Worm (Caenorhabditis elegans) whole organism, mixed stage, embryonic: Measurements from ENCODE around the gene H19J13.2.
A peak's percentile ranks its signal among the peaks of the same experiment; 100 is the strongest.

ENCODE experiments used
- M03D4.4 ChIP-seq: sonication (generic microtip); optimal IDR thresholded peaks from 2 replicates; lab custom pipeline; 2017; ENCODE audit warnings: mild to moderate bottlenecking, missing genetic modification characterization, missing compliant biosample characterization
- bed-3 ChIP-seq: fragments of 200-800 bp; sonication (Bioruptor generic); optimal IDR thresholded peaks from 3 replicates; lab custom pipeline; 2018; ENCODE audit warnings: mild to moderate bottlenecking, missing genetic modification characterization, moderate library complexity, missing compliant biosample characterization
- blmp-1 ChIP-seq: fragments of 150-350 bp; optimal IDR thresholded peaks from 2 replicates; lab custom pipeline; 2014; ENCODE audit warnings: missing biosample characterization, missing genetic modification characterization
- ceh-39 ChIP-seq: fragments of 150-350 bp; optimal IDR thresholded peaks from 2 replicates; lab custom pipeline; 2014; ENCODE audit warnings: missing biosample characterization, missing genetic modification characterization
- ceh-43 ChIP-seq: fragments of 200-800 bp; sonication (Bioruptor generic); optimal IDR thresholded peaks from 2 replicates; lab custom pipeline; 2018; ENCODE audit warnings: mild to moderate bottlenecking, missing genetic modification characterization, moderate library complexity, missing compliant biosample characterization
- ceh-83 ChIP-seq: fragments of 200-800 bp; sonication (Bioruptor generic); optimal IDR thresholded peaks from 2 replicates; lab custom pipeline; 2018; ENCODE audit warnings: mild to moderate bottlenecking, missing genetic modification characterization, missing compliant biosample characterization
- ces-1 ChIP-seq: fragments of 150-350 bp; optimal IDR thresholded peaks from 2 replicates; lab custom pipeline; 2014; ENCODE audit warnings: missing biosample characterization, missing genetic modification reagents, missing genetic modification characterization
- cnd-1 ChIP-seq: fragments of 200-800 bp; sonication (Bioruptor generic); optimal IDR thresholded peaks from 2 replicates; lab custom pipeline; 2018; ENCODE audit warnings: mild to moderate bottlenecking, missing genetic modification characterization, missing compliant biosample characterization
- drap-1 ChIP-seq: fragments of 200-800 bp; sonication (Bioruptor generic); optimal IDR thresholded peaks from 3 replicates; lab custom pipeline; 2018; ENCODE audit warnings: mild to moderate bottlenecking, missing genetic modification characterization, missing compliant biosample characterization
- elt-1 ChIP-seq: sonication (generic microtip); optimal IDR thresholded peaks from 2 replicates; lab custom pipeline; 2017; ENCODE audit warnings: missing genetic modification characterization, mild to moderate bottlenecking, missing compliant biosample characterization, antibody characterized with exemption, moderate library complexity, borderline replicate concordance; ENCODE audit not compliant: insufficient read depth
- elt-3 ChIP-seq: fragments of 150-350 bp; optimal IDR thresholded peaks from 2 replicates; lab custom pipeline; 2014; ENCODE audit warnings: missing biosample characterization, missing genetic modification characterization
- flh-1 ChIP-seq: fragments of 200-800 bp; sonication (Bioruptor generic); optimal IDR thresholded peaks from 2 replicates; lab custom pipeline; 2018; ENCODE audit warnings: mild to moderate bottlenecking, missing genetic modification characterization, moderate library complexity, missing compliant biosample characterization
- ham-2 ChIP-seq: fragments of 200-800 bp; sonication (Bioruptor generic); optimal IDR thresholded peaks from 2 replicates; lab custom pipeline; 2018; ENCODE audit warnings: mild to moderate bottlenecking, missing genetic modification characterization, missing compliant biosample characterization
- hlh-1 ChIP-seq: fragments of 150-350 bp; optimal IDR thresholded peaks from 2 replicates; lab custom pipeline; 2014; ENCODE audit warnings: missing biosample characterization, missing genetic modification reagents, missing genetic modification characterization
- lin-13 ChIP-seq: fragments of 150-350 bp; optimal IDR thresholded peaks from 2 replicates; lab custom pipeline; 2014; ENCODE audit warnings: missing biosample characterization, missing genetic modification characterization
- lin-32 ChIP-seq: fragments of 200-800 bp; sonication (Bioruptor generic); optimal IDR thresholded peaks from 2 replicates; lab custom pipeline; 2018; ENCODE audit warnings: mild to moderate bottlenecking, missing genetic modification characterization, missing compliant biosample characterization
- lsy-2 ChIP-seq: fragments of 150-350 bp; optimal IDR thresholded peaks from 2 replicates; lab custom pipeline; 2014; ENCODE audit warnings: missing biosample characterization, missing genetic modification characterization
- mab-5 ChIP-seq: fragments of 150-350 bp; optimal IDR thresholded peaks from 2 replicates; lab custom pipeline; 2014; ENCODE audit warnings: missing biosample characterization, missing genetic modification characterization
- mls-2 ChIP-seq: sonication (generic microtip); optimal IDR thresholded peaks from 2 replicates; lab custom pipeline; 2016; ENCODE audit warnings: mild to moderate bottlenecking, missing genetic modification characterization, moderate library complexity, missing compliant biosample characterization
- nhr-12 ChIP-seq: fragments of 150-350 bp; optimal IDR thresholded peaks from 2 replicates; lab custom pipeline; 2014; ENCODE audit warnings: missing biosample characterization, missing genetic modification characterization
- nhr-2 ChIP-seq: fragments of 150-350 bp; optimal IDR thresholded peaks from 2 replicates; lab custom pipeline; 2014; ENCODE audit warnings: missing biosample characterization, missing genetic modification characterization
- nhr-28 ChIP-seq: fragments of 150-350 bp; optimal IDR thresholded peaks from 2 replicates; lab custom pipeline; 2014; ENCODE audit warnings: missing biosample characterization, missing genetic modification characterization
- nhr-76 ChIP-seq: sonication (generic microtip); optimal IDR thresholded peaks from 2 replicates; lab custom pipeline; 2017; ENCODE audit warnings: missing biosample characterization, missing genetic modification characterization
- pha-4 ChIP-seq: fragments of 150-350 bp; optimal IDR thresholded peaks from 2 replicates; lab custom pipeline; 2018; ENCODE audit warnings: missing biosample characterization, missing genetic modification reagents, missing genetic modification characterization
- snpc-4 ChIP-seq: fragments of 150-350 bp; optimal IDR thresholded peaks from 2 replicates; lab custom pipeline; 2014; ENCODE audit warnings: missing biosample characterization, missing genetic modification characterization
- sptf-1 ChIP-seq: sonication (generic microtip); optimal IDR thresholded peaks from 2 replicates; lab custom pipeline; 2017; ENCODE audit warnings: mild to moderate bottlenecking, missing genetic modification characterization, moderate library complexity, missing compliant biosample characterization
- tbx-8 ChIP-seq: fragments of 200-800 bp; sonication (Bioruptor generic); optimal IDR thresholded peaks from 2 replicates; lab custom pipeline; 2018; ENCODE audit warnings: mild to moderate bottlenecking, missing genetic modification characterization, moderate library complexity, missing compliant biosample characterization
- unc-120 ChIP-seq: sonication (generic microtip); optimal IDR thresholded peaks from 2 replicates; lab custom pipeline; 2017; ENCODE audit warnings: missing genetic modification characterization, missing compliant biosample characterization; ENCODE audit not compliant: poor library complexity, severe bottlenecking
- unc-62 ChIP-seq: fragments of 150-350 bp; optimal IDR thresholded peaks from 2 replicates; lab custom pipeline; 2014; ENCODE audit warnings: missing biosample characterization, missing genetic modification reagents, missing genetic modification characterization
- zip-8 ChIP-seq: fragments of 150-350 bp; optimal IDR thresholded peaks from 2 replicates; lab custom pipeline; 2014; ENCODE audit warnings: missing biosample characterization, missing genetic modification characterization
- ztf-11 ChIP-seq: fragments of 150-350 bp; optimal IDR thresholded peaks from 2 replicates; lab custom pipeline; 2014; ENCODE audit warnings: missing biosample characterization, missing genetic modification characterization

The H19J13.2 gene

ce11 chrX:12270841-12271240 lies 2.9 kb downstream of the H19J13.2 start, which contains the start of gene otpl-8:
otpl-8 (minus strand) TSS chrX:12270941.
- TF ChIP-seq M03D4.4 (tag; lab: Kevin White, UChicago) (no peak), flh-1 (GFP tag; lab: Kevin White, UChicago) (no peak), hlh-1 (tag; lab: Kevin White, UChicago) (no peak), nhr-12 (tag; lab: Kevin White, UChicago) (no peak), mls-2 (tag; lab: Kevin White, UChicago) (no peak), ces-1 (no peak), lsy-2 (tag; lab: Kevin White, UChicago) (no peak), zip-8 (no peak), sptf-1 (no peak), pha-4 (tag; lab: Kevin White, UChicago) (no peak), ztf-11 (tag; lab: Kevin White, UChicago) (no peak), unc-62 (GFP tag; lab: Kevin White, UChicago) (no peak), drap-1 (GFP tag; lab: Kevin White, UChicago) (no peak), nhr-76 (tag; lab: Kevin White, UChicago) (no peak), tbx-8 (no peak), lin-13 (no peak), ceh-83 (GFP tag; lab: Kevin White, UChicago) (no peak), ham-2 (GFP tag; lab: Kevin White, UChicago) (no peak), elt-3 (tag; lab: Kevin White, UChicago) (no peak)
- TF ChIP-seq, all 35 proteins: peak for 0

- TF ChIP-seq cnd-1 (tag; lab: Kevin White, UChicago) (no peak), tbx-8 (no peak), elt-3 (tag; lab: Kevin White, UChicago) (no peak), ceh-39 (tag; lab: Kevin White, UChicago) (no peak), zip-8 (no peak), snpc-4 (tag; lab: Kevin White, UChicago) (no peak), drap-1 (GFP tag; lab: Kevin White, UChicago) (no peak), blmp-1 (tag; lab: Kevin White, UChicago) (no peak)
Observed at ce11 chrX:12260381-12260931, 13.3 kb downstream of the H19J13.2 start, which contains the start of gene E01G6.1. E01G6.1 (plus strand) TSS chrX:12260881.

- TF ChIP-seq ztf-11 (tag; lab: Kevin White, UChicago) (no peak), unc-120 (tag; lab: Kevin White, UChicago) (no peak), nhr-28 (tag; lab: Kevin White, UChicago) (no peak), M03D4.4 (tag; lab: Kevin White, UChicago) (no peak), tbx-8 (no peak), lin-13 (no peak), hlh-1 (tag; lab: Kevin White, UChicago) (no peak), nhr-2 (no peak), ham-2 (GFP tag; lab: Kevin White, UChicago) (no peak), nhr-12 (tag; lab: Kevin White, UChicago) (no peak), ceh-43 (no peak), mab-5 (tag; lab: Kevin White, UChicago) (no peak), pha-4 (tag; lab: Kevin White, UChicago) (no peak), nhr-76 (tag; lab: Kevin White, UChicago) (no peak), elt-3 (tag; lab: Kevin White, UChicago) (no peak), ceh-83 (GFP tag; lab: Kevin White, UChicago) (no peak), snpc-4 (tag; lab: Kevin White, UChicago) (no peak), lin-32 (GFP tag; lab: Kevin White, UChicago) (no peak), ceh-39 (tag; lab: Kevin White, UChicago) (no peak)
Observed at ce11 chrX:12256594-12257048, 17.1 kb downstream of the H19J13.2 start, which contains the start of gene E01G6.2. E01G6.2 (plus strand) TSS chrX:12256644.

ce11 chrX:12252189-12252588 lies 21.6 kb downstream of the H19J13.2 start:
- no peak for TF ChIP-seq elt-1 (tag; lab: Kevin White, UChicago)
- TF ChIP-seq ces-1, result peak; percentile 80

ce11 chrX:12248140-12248539 lies 25.6 kb downstream of the H19J13.2 start:
- TF ChIP-seq nhr-28 (tag; lab: Kevin White, UChicago) (no peak), hlh-1 (tag; lab: Kevin White, UChicago) (peak; percentile 91), ces-1 (no peak), elt-3 (tag; lab: Kevin White, UChicago) (no peak), unc-62 (GFP tag; lab: Kevin White, UChicago) (peak; percentile 22), zip-8 (no peak), drap-1 (GFP tag; lab: Kevin White, UChicago) (no peak), sptf-1 (no peak), bed-3 (GFP tag; lab: Kevin White, UChicago) (no peak), elt-1 (tag; lab: Kevin White, UChicago) (no peak), mab-5 (tag; lab: Kevin White, UChicago) (no peak), unc-120 (tag; lab: Kevin White, UChicago) (no peak), lin-13 (no peak), nhr-2 (no peak), tbx-8 (no peak), nhr-76 (tag; lab: Kevin White, UChicago) (no peak)
- TF ChIP-seq, all 35 proteins: peak for 2
